Worm (Caenorhabditis elegans) whole organism, midembryonic: ENCODE measurements around the gene C05B5.5.

Source experiments
- T22C8.4 ChIP-seq: fragments of 200-800 bp; sonication (Bioruptor generic); IDR thresholded peaks from 2 replicates; pipeline ENCODE4 v1.3.6; 2022; ENCODE audit warnings: missing genetic modification characterization, missing compliant biosample characterization
- cog-1 ChIP-seq: sonication (generic microtip); optimal IDR thresholded peaks from 2 replicates; lab custom pipeline; 2016; ENCODE audit warnings: missing genetic modification characterization, missing compliant biosample characterization
- flt-1 ChIP-seq: fragments of 200-800 bp; sonication (Bioruptor generic); IDR thresholded peaks from 2 replicates; pipeline ENCODE4 v1.3.6; 2022; ENCODE audit warnings: missing genetic modification characterization, missing compliant biosample characterization
- klf-2 ChIP-seq: fragments of 200-800 bp; sonication (Bioruptor generic); conservative IDR thresholded peaks from 2 replicates; pipeline ENCODE4 v1.3.6; 2022; ENCODE audit warnings: missing genetic modification reagents, missing genetic modification characterization, missing compliant biosample characterization
- med-1 ChIP-seq: sonication (generic microtip); optimal IDR thresholded peaks from 2 replicates; lab custom pipeline; 2017; ENCODE audit warnings: missing genetic modification characterization, mild to moderate bottlenecking, missing compliant biosample characterization, antibody characterized with exemption, missing genetic modification reagents; ENCODE audit not compliant: insufficient read depth
- ref-1 ChIP-seq: fragments of 200-800 bp; sonication (Bioruptor generic); conservative IDR thresholded peaks from 2 replicates; pipeline ENCODE4 v1.3.6; 2022; ENCODE audit warnings: missing genetic modification reagents, missing genetic modification characterization, missing compliant biosample characterization
- ztf-23 ChIP-seq: fragments of 200-800 bp; sonication (Bioruptor generic); IDR thresholded peaks from 2 replicates; pipeline ENCODE4 v1.3.6; 2022; ENCODE audit warnings: missing genetic modification reagents, missing genetic modification characterization, missing compliant biosample characterization
- ztf-29 ChIP-seq: fragments of 200-800 bp; sonication (Bioruptor generic); IDR thresholded peaks from 2 replicates; pipeline ENCODE4 v1.3.6; 2022; ENCODE audit warnings: missing genetic modification reagents, missing genetic modification characterization, missing compliant biosample characterization

ce11 chrIII:10030549-10030948 is 29.4 kb downstream of the C05B5.5 start, which contains the start of gene M04D8.4:
- TF ChIP-seq T22C8.4 (GFP tag; lab: Robert Waterston, UW) (no peak), ztf-23 (GFP tag; lab: Robert Waterston, UW) (no peak), cog-1 (tag; lab: Kevin White, UChicago) (no peak), ref-1 (no peak), flt-1 (GFP tag; lab: Robert Waterston, UW) (no peak), ztf-29 (GFP tag; lab: Robert Waterston, UW) (no peak), med-1 (GFP tag; lab: Kevin White, UChicago) (no peak), klf-2 (GFP tag; lab: Robert Waterston, UW) (no peak)
